Worm (Caenorhabditis elegans): ENCODE measurements around the gene K11H12.3.

The K11H12.3 gene

ce11 chrIV:673313-673712 is at the start of gene K11H12.3:
Gene K11H12.3 (minus strand): TSS chrIV:673480.
- TF ChIP-seq pqm-1 (tag; optimal IDR thresholded peaks at IDR 0.05) (peak; percentile 26), ZK546.5 (tag; optimal IDR thresholded peaks at IDR 0.05) (no peak), fkh-10 (GFP tag; optimal IDR thresholded peaks at IDR 0.05) (no peak), nhr-28 (tag; optimal IDR thresholded peaks at IDR 0.05) (no peak), elt-2 (tag; optimal IDR thresholded peaks at IDR 0.05) (peak; percentile 47), egl-27 (tag; optimal IDR thresholded peaks at IDR 0.05) (no peak)

ce11 chrIV:719351-719750 is 46.1 kb upstream of the K11H12.3 start, which contains the start of gene Y55F3C.10:
Gene Y55F3C.10 (minus strand): TSS chrIV:719451.
- TF ChIP-seq R02D3.7 (tag; optimal IDR thresholded peaks at IDR 0.05) (no peak), hmg-11 (tag; optimal IDR thresholded peaks at IDR 0.05) (no peak), lin-15B (tag; optimal IDR thresholded peaks at IDR 0.05) (no peak), fkh-10 (GFP tag; optimal IDR thresholded peaks at IDR 0.05) (no peak), nhr-12 (tag; optimal IDR thresholded peaks at IDR 0.05) (no peak), snpc-4 (tag; optimal IDR thresholded peaks at IDR 0.05) (no peak), nhr-76 (tag; optimal IDR thresholded peaks at IDR 0.05) (no peak)

- TF ChIP-seq elt-3 (tag; optimal IDR thresholded peaks at IDR 0.05) (no peak), ceh-9 (tag; optimal IDR thresholded peaks at IDR 0.05) (no peak), ceh-16 (tag; optimal IDR thresholded peaks at IDR 0.05) (no peak), elt-2 (tag; optimal IDR thresholded peaks at IDR 0.05) (no peak), fkh-2 (tag; optimal IDR thresholded peaks at IDR 0.05) (no peak), egl-27 (tag; optimal IDR thresholded peaks at IDR 0.05) (no peak), jun-1 (tag; optimal IDR thresholded peaks at IDR 0.05) (no peak), ztf-11 (tag; optimal IDR thresholded peaks at IDR 0.05) (no peak), ceh-28 (tag; optimal IDR thresholded peaks at IDR 0.05) (no peak), zag-1 (tag; optimal IDR thresholded peaks at IDR 0.05) (no peak), ceh-82 (tag; optimal IDR thresholded peaks at IDR 0.05) (no peak), nfya-1 (tag; optimal IDR thresholded peaks at IDR 0.05; ENCODE audit: insufficient read depth) (no peak), pha-4 (tag; optimal IDR thresholded peaks at IDR 0.05) (no peak), unc-39 (tag; optimal IDR thresholded peaks at IDR 0.05) (no peak), mdl-1 (tag; optimal IDR thresholded peaks at IDR 0.05) (no peak), snpc-4 (tag; optimal IDR thresholded peaks at IDR 0.05) (no peak)
These were observed 43.0 kb upstream of the K11H12.3 start, which contains the start of gene clec-164 for ce11 chrIV:716323-716722. Gene clec-164 (plus strand): TSS chrIV:716623.

ce11 chrIV:715433-715832 is 42.2 kb upstream of the K11H12.3 start:
- TF ChIP-seq ceh-82 (tag; optimal IDR thresholded peaks at IDR 0.05) (no peak), pha-4 (tag; optimal IDR thresholded peaks at IDR 0.05) (no peak), mml-1 (tag; optimal IDR thresholded peaks at IDR 0.05) (no peak), nhr-25 (tag; optimal IDR thresholded peaks at IDR 0.05) (no peak), snpc-4 (tag; optimal IDR thresholded peaks at IDR 0.05) (no peak), nhr-43 (tag; optimal IDR thresholded peaks at IDR 0.05; ENCODE audit: poor library complexity, severe bottlenecking) (no peak), egl-27 (tag; optimal IDR thresholded peaks at IDR 0.05) (no peak), nhr-23 (tag; optimal IDR thresholded peaks at IDR 0.05) (no peak), fkh-2 (tag; optimal IDR thresholded peaks at IDR 0.05) (no peak), ama-1 (optimal IDR thresholded peaks at IDR 0.05) (no peak), eor-1 (tag; optimal IDR thresholded peaks at IDR 0.05) (no peak), nhr-77 (tag; optimal IDR thresholded peaks at IDR 0.05) (no peak), lsy-12 (tag; optimal IDR thresholded peaks at IDR 0.05) (no peak), nhr-12 (tag; optimal IDR thresholded peaks at IDR 0.05) (no peak), fkh-10 (GFP tag; optimal IDR thresholded peaks at IDR 0.05) (no peak), unc-62 (GFP tag; optimal IDR thresholded peaks at IDR 0.05) (no peak), sea-2 (GFP tag; optimal IDR thresholded peaks at IDR 0.05) (no peak)

- TF ChIP-seq ceh-82 (tag; optimal IDR thresholded peaks at IDR 0.05) (no peak), nhr-12 (tag; optimal IDR thresholded peaks at IDR 0.05) (no peak), jun-1 (tag; optimal IDR thresholded peaks at IDR 0.05) (no peak), ztf-11 (tag; optimal IDR thresholded peaks at IDR 0.05) (no peak), pha-4 (tag; optimal IDR thresholded peaks at IDR 0.05) (no peak), nhr-76 (tag; optimal IDR thresholded peaks at IDR 0.05) (no peak), sea-2 (GFP tag; optimal IDR thresholded peaks at IDR 0.05) (no peak), fkh-2 (tag; optimal IDR thresholded peaks at IDR 0.05) (no peak), egl-27 (tag; optimal IDR thresholded peaks at IDR 0.05) (no peak), daf-12 (tag; optimal IDR thresholded peaks at IDR 0.05) (no peak), mml-1 (tag; optimal IDR thresholded peaks at IDR 0.05) (no peak), lsy-12 (tag; optimal IDR thresholded peaks at IDR 0.05) (no peak), unc-39 (tag; optimal IDR thresholded peaks at IDR 0.05) (no peak), ztf-4 (tag; optimal IDR thresholded peaks at IDR 0.05) (no peak)
These were observed 34.4 kb upstream of the K11H12.3 start, which contains the start of gene cutl-26 for ce11 chrIV:707635-708034. Gene cutl-26 (minus strand): TSS chrIV:707735.

Measured in whole organism, L3 larva.